Worm (Caenorhabditis elegans) whole organism, midembryonic: Measurements from ENCODE around the gene ugt-37.

Experiments
- cog-1 ChIP-seq: sonication (generic microtip); optimal IDR thresholded peaks from 2 replicates; lab custom pipeline; 2016; ENCODE audit warnings: missing genetic modification characterization, missing compliant biosample characterization
- flt-1 ChIP-seq: fragments of 200-800 bp; sonication (Bioruptor generic); IDR thresholded peaks from 2 replicates; pipeline ENCODE4 v1.3.6; 2022; ENCODE audit warnings: missing genetic modification characterization, missing compliant biosample characterization
- tab-1 ChIP-seq: fragments of 200-800 bp; sonication (Bioruptor generic); IDR thresholded peaks from 2 replicates; pipeline ENCODE4 v1.3.6; 2022; ENCODE audit warnings: missing genetic modification characterization, missing compliant biosample characterization
- ztf-23 ChIP-seq: fragments of 200-800 bp; sonication (Bioruptor generic); IDR thresholded peaks from 2 replicates; pipeline ENCODE4 v1.3.6; 2022; ENCODE audit warnings: missing genetic modification reagents, missing genetic modification characterization, missing compliant biosample characterization

ce11 chrV:7163477-7164114 lies 18.5 kb upstream of the ugt-37 start, which contains the start of gene ugt-41:
- no peak for TF ChIP-seq ztf-23 (GFP tag; lab: Robert Waterston, UW)
- TF ChIP-seq cog-1 (tag; lab: Kevin White, UChicago), result no peak
- no peak for TF ChIP-seq tab-1 (GFP tag; lab: Robert Waterston, UW)
- no peak for TF ChIP-seq flt-1
